Worm (Caenorhabditis elegans) whole organism, L3 larva: ENCODE measurements around the gene clec-204.
A peak's percentile ranks its signal among the peaks of the same experiment; 100 is the strongest.

Experiments used
- ZK546.5 ChIP-seq: sonication (generic microtip); optimal IDR thresholded peaks from 2 replicates; lab custom pipeline; 2017; ENCODE audit warnings: missing biosample characterization, missing genetic modification characterization
- aly-2 ChIP-seq: fragments of 150-350 bp; optimal IDR thresholded peaks from 2 replicates; lab custom pipeline; 2014; ENCODE audit warnings: missing biosample characterization, missing genetic modification characterization
- ceh-28 ChIP-seq: fragments of 150-350 bp; optimal IDR thresholded peaks from 2 replicates; lab custom pipeline; 2014; ENCODE audit warnings: missing biosample characterization, missing genetic modification reagents, missing genetic modification characterization
- ceh-82 ChIP-seq: fragments of 150-350 bp; optimal IDR thresholded peaks from 2 replicates; lab custom pipeline; 2014; ENCODE audit warnings: missing biosample characterization, missing genetic modification characterization
- ceh-9 ChIP-seq: sonication (generic microtip); optimal IDR thresholded peaks from 2 replicates; lab custom pipeline; 2018; ENCODE audit warnings: missing biosample characterization, missing genetic modification characterization
- daf-12 ChIP-seq: fragments of 150-350 bp; optimal IDR thresholded peaks from 2 replicates; lab custom pipeline; 2014; ENCODE audit warnings: missing biosample characterization, missing genetic modification reagents, missing genetic modification characterization
- egl-5 ChIP-seq: fragments of 150-350 bp; optimal IDR thresholded peaks from 2 replicates; lab custom pipeline; 2017; ENCODE audit warnings: missing biosample characterization, missing genetic modification reagents, missing genetic modification characterization, inconsistent platforms
- elt-1 ChIP-seq: fragments of 150-350 bp; optimal IDR thresholded peaks from 2 replicates; lab custom pipeline; 2014; ENCODE audit warnings: missing biosample characterization, missing genetic modification characterization
- elt-2 ChIP-seq: sonication (generic microtip); optimal IDR thresholded peaks from 2 replicates; lab custom pipeline; 2016; ENCODE audit warnings: missing genetic modification reagents, mild to moderate bottlenecking, missing genetic modification characterization, missing compliant biosample characterization
- eor-1 ChIP-seq, 2 experiments: fragments of 150-350 bp; optimal IDR thresholded peaks; 2 replicates each; lab custom pipeline; 2014 to 2018; ENCODE audit warnings: missing biosample characterization in 2 of 2, missing genetic modification characterization in 2 of 2
- fkh-10 ChIP-seq: sonication (generic microtip); optimal IDR thresholded peaks from 2 replicates; lab custom pipeline; 2017; ENCODE audit warnings: missing biosample characterization, missing genetic modification reagents, missing genetic modification characterization
- fkh-2 ChIP-seq: fragments of 150-350 bp; optimal IDR thresholded peaks from 2 replicates; lab custom pipeline; 2014; ENCODE audit warnings: missing biosample characterization, missing genetic modification reagents, missing genetic modification characterization
- fos-1 ChIP-seq: fragments of 150-350 bp; optimal IDR thresholded peaks from 2 replicates; lab custom pipeline; 2014; ENCODE audit warnings: missing biosample characterization, missing genetic modification characterization
- jun-1 ChIP-seq: fragments of 150-350 bp; optimal IDR thresholded peaks from 2 replicates; lab custom pipeline; 2014; ENCODE audit warnings: missing biosample characterization, missing genetic modification reagents, missing genetic modification characterization
- lin-15B ChIP-seq: fragments of 150-350 bp; optimal IDR thresholded peaks from 2 replicates; lab custom pipeline; 2014; ENCODE audit warnings: missing biosample characterization, missing genetic modification characterization
- lsy-12 ChIP-seq: sonication (generic microtip); optimal IDR thresholded peaks from 2 replicates; lab custom pipeline; 2016; ENCODE audit warnings: mild to moderate bottlenecking, missing genetic modification characterization, missing compliant biosample characterization
- mdl-1 ChIP-seq: fragments of 150-350 bp; optimal IDR thresholded peaks from 2 replicates; lab custom pipeline; 2014; ENCODE audit warnings: missing biosample characterization, missing genetic modification characterization
- mml-1 ChIP-seq: fragments of 150-350 bp; sonication (generic microtip); optimal IDR thresholded peaks from 3 replicates; lab custom pipeline; 2014; ENCODE audit warnings: missing biosample characterization, missing genetic modification characterization
- nfya-1 ChIP-seq: sonication (generic microtip); optimal IDR thresholded peaks from 2 replicates; lab custom pipeline; 2017; ENCODE audit warnings: missing genetic modification characterization, mild to moderate bottlenecking, missing compliant biosample characterization, antibody characterized with exemption, moderate library complexity; ENCODE audit not compliant: insufficient read depth
- nhr-11 ChIP-seq: fragments of 150-350 bp; optimal IDR thresholded peaks from 2 replicates; lab custom pipeline; 2014; ENCODE audit warnings: missing biosample characterization, missing genetic modification characterization
- nhr-12 ChIP-seq: fragments of 150-350 bp; optimal IDR thresholded peaks from 2 replicates; lab custom pipeline; 2014; ENCODE audit warnings: missing biosample characterization, missing genetic modification characterization
- nhr-23 ChIP-seq: fragments of 150-350 bp; optimal IDR thresholded peaks from 2 replicates; lab custom pipeline; 2014; ENCODE audit warnings: missing biosample characterization, missing genetic modification reagents, missing genetic modification characterization
- nhr-25 ChIP-seq: sonication (generic microtip); optimal IDR thresholded peaks from 2 replicates; lab custom pipeline; 2017; ENCODE audit warnings: missing biosample characterization, missing genetic modification characterization
- nhr-28 ChIP-seq: fragments of 150-350 bp; optimal IDR thresholded peaks from 2 replicates; lab custom pipeline; 2014; ENCODE audit warnings: missing biosample characterization, missing genetic modification characterization
- nhr-43 ChIP-seq: sonication (generic microtip); optimal IDR thresholded peaks from 2 replicates; lab custom pipeline; 2016; ENCODE audit warnings: mild to moderate bottlenecking, missing genetic modification characterization, missing compliant biosample characterization; ENCODE audit not compliant: poor library complexity, severe bottlenecking
- nhr-67 ChIP-seq: fragments of 150-350 bp; optimal IDR thresholded peaks from 2 replicates; lab custom pipeline; 2014; ENCODE audit warnings: missing biosample characterization, missing genetic modification characterization
- nhr-76 ChIP-seq: fragments of 150-350 bp; sonication (generic microtip); optimal IDR thresholded peaks from 5 replicates; lab custom pipeline; 2014; ENCODE audit warnings: missing biosample characterization, missing genetic modification characterization
- skn-1 ChIP-seq: fragments of 150-350 bp; optimal IDR thresholded peaks from 2 replicates; lab custom pipeline; 2014; ENCODE audit warnings: missing biosample characterization, missing genetic modification characterization
- snpc-4 ChIP-seq: fragments of 150-350 bp; optimal IDR thresholded peaks from 2 replicates; lab custom pipeline; 2014; ENCODE audit warnings: missing biosample characterization, missing genetic modification characterization
- unc-39 ChIP-seq: sonication (generic microtip); optimal IDR thresholded peaks from 4 replicates; lab custom pipeline; 2017; ENCODE audit warnings: missing biosample characterization, missing genetic modification characterization
- unc-62 ChIP-seq: fragments of 150-350 bp; sonication (generic microtip); optimal IDR thresholded peaks from 4 replicates; lab custom pipeline; 2014; ENCODE audit warnings: missing biosample characterization, missing genetic modification reagents, missing genetic modification characterization
- zag-1 ChIP-seq: fragments of 150-350 bp; optimal IDR thresholded peaks from 2 replicates; lab custom pipeline; 2014; ENCODE audit warnings: missing biosample characterization, missing genetic modification characterization

Gene clec-204

DNA sequence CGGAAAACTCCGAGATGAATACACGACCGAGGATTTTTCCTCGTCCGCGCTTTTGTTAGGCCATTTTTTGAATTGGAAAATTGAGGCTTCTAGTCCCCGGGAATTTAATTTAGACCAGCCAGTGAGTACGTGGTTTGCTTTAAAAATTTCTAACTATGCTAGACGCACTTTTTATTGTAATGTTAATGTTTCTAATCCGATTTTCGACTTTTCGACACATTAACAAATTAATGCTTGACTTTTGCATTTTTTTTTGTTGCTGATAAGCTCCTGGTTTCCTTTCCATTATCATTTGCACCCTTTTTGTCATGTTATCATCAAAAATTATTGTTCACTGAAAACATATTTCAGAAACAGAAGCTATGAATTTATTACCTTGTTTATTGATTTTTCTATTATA lies at the start of gene clec-204:
Gene clec-204, plus strand, starts transcription at position 301 of the 400 bp plus-strand sequence.
- TF ChIP-seq mml-1 (no peak), elt-2 (tag; lab: Kevin White, UChicago) (peak; percentile 45)

ce11 chrV:1708441-1708840 lies 48.5 kb upstream of the clec-204 start, which contains the start of gene srw-99:
TSS of gene srw-99 (plus strand) at chrV:1708741.
- TF ChIP-seq lin-15B (tag; lab: Kevin White, UChicago) (no peak), egl-5 (no peak), nhr-43 (tag; lab: Kevin White, UChicago) (no peak), nhr-67 (tag; lab: Kevin White, UChicago) (no peak), nhr-25 (tag; lab: Kevin White, UChicago) (no peak), fkh-10 (GFP tag; lab: Kevin White, UChicago) (no peak), skn-1 (tag; lab: Kevin White, UChicago) (no peak), elt-1 (tag; lab: Kevin White, UChicago) (no peak), ceh-9 (tag; lab: Kevin White, UChicago) (no peak)

DNA sequence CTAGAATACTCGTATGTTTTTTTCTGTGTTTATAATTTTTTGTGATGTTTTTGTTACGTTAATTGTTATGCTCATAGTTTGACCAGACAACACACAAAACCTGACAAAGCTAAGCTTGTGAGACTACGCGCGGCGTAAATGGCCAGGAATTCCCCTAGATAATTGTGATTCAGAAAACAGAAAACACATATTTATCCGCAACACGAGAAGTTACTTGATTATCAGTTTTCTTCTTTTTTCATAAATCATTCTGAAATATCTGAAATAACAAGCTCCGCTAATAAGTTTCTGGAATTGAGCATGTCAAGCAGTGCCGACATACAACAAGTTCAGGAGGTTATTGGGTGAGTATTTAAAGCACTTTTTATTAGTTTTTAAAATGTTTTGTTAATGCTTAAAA lies 46.0 kb upstream of the clec-204 start, which contains the start of gene srw-100:
Gene srw-100, plus strand, starts transcription at position 301 of the 400 bp plus-strand sequence.
- no peak for TF ChIP-seq lin-15B (tag; lab: Kevin White, UChicago)
- TF ChIP-seq nhr-76 (tag; lab: Kevin White, UChicago) = no peak
- TF ChIP-seq unc-62 (GFP tag; lab: Kevin White, UChicago) = no peak
- no peak for TF ChIP-seq fkh-2 (tag; lab: Kevin White, UChicago)
- TF ChIP-seq unc-39 (tag; lab: Kevin White, UChicago) = no peak

- TF ChIP-seq nhr-11 (tag; lab: Kevin White, UChicago) (no peak), aly-2 (tag; lab: Kevin White, UChicago) (no peak)
These were observed 40.1 kb upstream of the clec-204 start, which contains the start of gene srw-103 for ce11 chrV:1716892-1717291. TSS of gene srw-103 (plus strand) at chrV:1717192.

DNA sequence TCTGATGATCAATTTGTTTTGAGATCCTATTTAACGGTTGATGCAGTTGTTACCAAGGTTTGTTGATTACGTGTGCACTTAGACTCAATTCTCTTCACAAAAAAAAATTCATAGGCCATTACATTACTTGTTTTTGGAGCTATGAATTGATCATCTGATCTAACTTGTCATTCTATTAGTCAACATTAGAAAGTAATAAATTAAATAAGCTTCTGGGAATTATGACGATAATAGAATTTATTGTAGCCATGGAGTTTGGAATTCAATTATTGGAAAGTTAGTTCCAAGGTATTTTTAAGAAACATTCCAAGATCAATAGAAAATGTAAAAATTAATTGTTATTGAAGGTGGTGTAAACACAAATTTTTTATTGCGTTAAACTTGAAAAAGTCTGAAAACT lies 38.7 kb upstream of the clec-204 start:
- TF ChIP-seq unc-39 (tag; lab: Kevin White, UChicago) (no peak), nhr-76 (tag; lab: Kevin White, UChicago) (no peak), ceh-82 (tag; lab: Kevin White, UChicago) (no peak), nhr-25 (tag; lab: Kevin White, UChicago) (no peak), ZK546.5 (tag; lab: Kevin White, UChicago) (no peak), nhr-12 (tag; lab: Kevin White, UChicago) (no peak), nhr-67 (tag; lab: Kevin White, UChicago) (no peak), fkh-2 (tag; lab: Kevin White, UChicago) (no peak), nhr-43 (tag; lab: Kevin White, UChicago) (no peak), eor-1 (tag; optimal IDR thresholded peaks at IDR 0.05; lab: Kevin White, UChicago) (no peak), mdl-1 (no peak), ceh-28 (tag; lab: Kevin White, UChicago) (no peak)

- no peak for TF ChIP-seq snpc-4
- no peak for TF ChIP-seq lsy-12 (tag; lab: Kevin White, UChicago)
- TF ChIP-seq fkh-10 (GFP tag; lab: Kevin White, UChicago) = no peak
- TF ChIP-seq jun-1 (tag; lab: Kevin White, UChicago) = no peak
- TF ChIP-seq fos-1 (tag; lab: Kevin White, UChicago) = no peak
- no peak for TF ChIP-seq daf-12 (tag; lab: Kevin White, UChicago)
- TF ChIP-seq ceh-9 (tag; lab: Kevin White, UChicago) = no peak
- no peak for TF ChIP-seq skn-1 (tag; lab: Kevin White, UChicago)
- TF ChIP-seq nfya-1 (tag; lab: Kevin White, UChicago) = no peak
- no peak for TF ChIP-seq nhr-12 (tag; lab: Kevin White, UChicago)
- no peak for TF ChIP-seq nhr-43 (tag; lab: Kevin White, UChicago)
- TF ChIP-seq unc-62 (GFP tag; lab: Kevin White, UChicago) = no peak
- TF ChIP-seq zag-1 (tag; lab: Kevin White, UChicago) = no peak
- TF ChIP-seq nhr-28 (tag; lab: Kevin White, UChicago) = no peak
- no peak for TF ChIP-seq elt-2 (tag; lab: Kevin White, UChicago)
- TF ChIP-seq nhr-23 (tag; lab: Kevin White, UChicago) = no peak
These were observed 37.0 kb upstream of the clec-204 start, which contains the start of gene srw-102 for ce11 chrV:1719927-1720326. TSS of gene srw-102 (plus strand) at chrV:1720227.
